Fruit fly (Drosophila melanogaster) whole organism, prepupa: ENCODE measurements around the gene CG1146.

Experiments used
- Blimp-1 ChIP-seq: fragments of 200-800 bp; sonication (Bioruptor generic); optimal IDR thresholded peaks from 3 replicates; lab custom pipeline; 2017; ENCODE audit warnings: missing biosample characterization, missing genetic modification characterization, mild to moderate bottlenecking, moderate library complexity, missing genetic modification reagents
- CG10631 ChIP-seq: fragments of 200-800 bp; sonication (Bioruptor generic); optimal IDR thresholded peaks from 2 replicates; lab custom pipeline; 2016; ENCODE audit warnings: missing biosample characterization, missing genetic modification characterization
- CG10669 ChIP-seq: fragments of 200-800 bp; sonication (Bioruptor generic); optimal IDR thresholded peaks from 3 replicates; lab custom pipeline; 2018; ENCODE audit warnings: missing biosample characterization, mild to moderate bottlenecking, missing genetic modification characterization, moderate library complexity
- CG11294 ChIP-seq: fragments of 200-800 bp; sonication (Bioruptor generic); IDR thresholded peaks from 2 replicates; pipeline ENCODE4 v1.3.6; 2022; ENCODE audit warnings: missing biosample characterization, missing genetic modification characterization
- CG11762 ChIP-seq: fragments of 200-800 bp; sonication (Bioruptor generic); optimal IDR thresholded peaks from 3 replicates; lab custom pipeline; 2016; ENCODE audit warnings: missing biosample characterization, missing genetic modification characterization; ENCODE audit not compliant: insufficient read depth
- CG15336 ChIP-seq: fragments of 200-800 bp; sonication (Bioruptor generic); IDR thresholded peaks from 2 replicates; pipeline ENCODE4 v1.3.6; 2022; ENCODE audit warnings: missing biosample characterization, missing genetic modification characterization
- CG1621 ChIP-seq: fragments of 200-800 bp; sonication (Bioruptor generic); optimal IDR thresholded peaks from 3 replicates; lab custom pipeline; 2018; ENCODE audit warnings: missing biosample characterization, mild to moderate bottlenecking, missing genetic modification characterization
- CG16779 ChIP-seq: fragments of 200-800 bp; sonication (Bioruptor generic); optimal IDR thresholded peaks from 3 replicates; lab custom pipeline; 2017; ENCODE audit warnings: missing biosample characterization, mild to moderate bottlenecking, missing genetic modification characterization
- CG32006 ChIP-seq: fragments of 200-800 bp; sonication (Bioruptor generic); optimal IDR thresholded peaks from 3 replicates; lab custom pipeline; 2017; ENCODE audit warnings: missing biosample characterization, mild to moderate bottlenecking, missing genetic modification characterization
- CG34406 ChIP-seq: fragments of 200-800 bp; sonication (Bioruptor generic); optimal IDR thresholded peaks from 3 replicates; lab custom pipeline; 2016; ENCODE audit warnings: missing biosample characterization, missing genetic modification characterization
- CG4318 ChIP-seq: fragments of 200-800 bp; sonication (Bioruptor generic); optimal IDR thresholded peaks from 3 replicates; lab custom pipeline; 2017; ENCODE audit warnings: missing biosample characterization, mild to moderate bottlenecking, missing genetic modification characterization
- CG6163 ChIP-seq: fragments of 200-800 bp; sonication (Bioruptor generic); IDR thresholded peaks from 3 replicates; pipeline ENCODE4 v1.3.6; 2022; ENCODE audit warnings: missing biosample characterization, missing genetic modification characterization
- CG6792 ChIP-seq: fragments of 200-800 bp; sonication (Bioruptor generic); optimal IDR thresholded peaks from 3 replicates; lab custom pipeline; 2016; ENCODE audit warnings: missing biosample characterization, missing genetic modification characterization
- CG8119 ChIP-seq: fragments of 200-800 bp; sonication (Bioruptor generic); IDR thresholded peaks from 3 replicates; pipeline ENCODE4 v1.3.6; 2022; ENCODE audit warnings: missing biosample characterization, missing genetic modification characterization
- CG8319 ChIP-seq: fragments of 200-800 bp; sonication (Bioruptor generic); optimal IDR thresholded peaks from 3 replicates; lab custom pipeline; 2016; ENCODE audit warnings: missing biosample characterization, missing genetic modification characterization
- CG8632 ChIP-seq: fragments of 200-800 bp; sonication (Bioruptor generic); optimal IDR thresholded peaks from 3 replicates; lab custom pipeline; 2016; ENCODE audit warnings: missing biosample characterization, missing genetic modification characterization
- CG9139 ChIP-seq: fragments of 200-800 bp; sonication (Bioruptor generic); optimal IDR thresholded peaks from 3 replicates; lab custom pipeline; 2017; ENCODE audit warnings: missing biosample characterization, mild to moderate bottlenecking, missing genetic modification characterization
- Eip75B ChIP-seq: fragments of 200-800 bp; sonication (Bioruptor generic); optimal IDR thresholded peaks from 3 replicates; lab custom pipeline; 2016; ENCODE audit warnings: missing biosample characterization, missing genetic modification characterization
- Eip78C ChIP-seq: fragments of 200-800 bp; sonication (Bioruptor generic); peaks from one replicate; lab custom pipeline; 2016; ENCODE audit warnings: missing biosample characterization, missing genetic modification characterization
- Eip93F ChIP-seq: fragments of 200-800 bp; sonication (Bioruptor generic); optimal IDR thresholded peaks from 2 replicates; lab custom pipeline; 2016; ENCODE audit warnings: missing biosample characterization, mild to moderate bottlenecking, missing genetic modification characterization
- Ets21C ChIP-seq: fragments of 200-800 bp; sonication (Bioruptor generic); optimal IDR thresholded peaks from 3 replicates; lab custom pipeline; 2016; ENCODE audit warnings: missing biosample characterization, missing genetic modification characterization
- Ets96B ChIP-seq: fragments of 200-800 bp; optimal IDR thresholded peaks from 2 replicates; lab custom pipeline; 2019; ENCODE audit warnings: missing biosample characterization, mild to moderate bottlenecking, missing genetic modification characterization, moderate library complexity
- Hr38 ChIP-seq: sonication (Bioruptor generic); optimal IDR thresholded peaks from 2 replicates; lab custom pipeline; 2016; ENCODE audit warnings: missing biosample characterization, missing genetic modification characterization
- Lpt ChIP-seq: fragments of 200-800 bp; sonication (Bioruptor generic); optimal IDR thresholded peaks from 3 replicates; lab custom pipeline; 2016; ENCODE audit warnings: missing biosample characterization, missing genetic modification characterization
- OdsH ChIP-seq: fragments of 200-800 bp; sonication (Bioruptor generic); optimal IDR thresholded peaks from 3 replicates; lab custom pipeline; 2016; ENCODE audit warnings: missing biosample characterization, missing genetic modification characterization
- Sox102F ChIP-seq: fragments of 200-800 bp; sonication (Bioruptor generic); optimal IDR thresholded peaks from 2 replicates; lab custom pipeline; 2016; ENCODE audit warnings: missing biosample characterization, mild to moderate bottlenecking, missing genetic modification characterization
- achi ChIP-seq: fragments of 200-800 bp; sonication (Bioruptor generic); optimal IDR thresholded peaks from 3 replicates; lab custom pipeline; 2016; ENCODE audit warnings: missing biosample characterization, missing genetic modification characterization
- acj6 ChIP-seq: fragments of 200-800 bp; sonication (Bioruptor generic); optimal IDR thresholded peaks from 3 replicates; lab custom pipeline; 2016; ENCODE audit warnings: missing biosample characterization, missing genetic modification characterization
- dac ChIP-seq: fragments of 200-800 bp; sonication (Bioruptor generic); optimal IDR thresholded peaks from 2 replicates; lab custom pipeline; 2017; ENCODE audit warnings: missing biosample characterization, mild to moderate bottlenecking, missing genetic modification characterization
- esn ChIP-seq: fragments of 200-800 bp; sonication (Bioruptor generic); optimal IDR thresholded peaks from 2 replicates; lab custom pipeline; 2016; ENCODE audit warnings: missing biosample characterization, mild to moderate bottlenecking, missing genetic modification characterization, moderate library complexity
- fd59A ChIP-seq: fragments of 200-800 bp; sonication (Bioruptor generic); optimal IDR thresholded peaks from 2 replicates; lab custom pipeline; 2017; ENCODE audit warnings: missing biosample characterization, mild to moderate bottlenecking, missing genetic modification characterization, missing genetic modification reagents
- fd85E ChIP-seq: fragments of 200-800 bp; sonication (Bioruptor generic); optimal IDR thresholded peaks from 3 replicates; lab custom pipeline; 2016; ENCODE audit warnings: missing biosample characterization, missing genetic modification characterization
- fkh ChIP-seq: fragments of 200-800 bp; sonication (Bioruptor generic); optimal IDR thresholded peaks from 3 replicates; lab custom pipeline; 2017; ENCODE audit warnings: missing biosample characterization, mild to moderate bottlenecking, missing genetic modification characterization, moderate library complexity
- lz ChIP-seq: fragments of 200-800 bp; sonication (Bioruptor generic); optimal IDR thresholded peaks from 3 replicates; lab custom pipeline; 2016; ENCODE audit warnings: missing biosample characterization, missing genetic modification characterization
- pdm3 ChIP-seq: fragments of 200-800 bp; sonication (Bioruptor generic); optimal IDR thresholded peaks from 3 replicates; lab custom pipeline; 2016; ENCODE audit warnings: missing biosample characterization, missing genetic modification characterization
- ss ChIP-seq, 2 experiments: fragments of 200-800 bp; sonication (Bioruptor generic); optimal IDR thresholded peaks; 2 replicates in 1 of 2; 3 replicates in 1 of 2; lab custom pipeline; 2017 to 2018; ENCODE audit warnings: mild to moderate bottlenecking in 2 of 2, missing biosample characterization in 2 of 2, missing genetic modification characterization in 2 of 2, moderate library complexity in 1 of 2
- svp ChIP-seq: fragments of 200-800 bp; sonication (Bioruptor generic); peaks from one replicate; lab custom pipeline; 2016; ENCODE audit warnings: missing biosample characterization, missing genetic modification characterization
- topi ChIP-seq: fragments of 200-800 bp; sonication (Bioruptor generic); optimal IDR thresholded peaks from 3 replicates; lab custom pipeline; 2016; ENCODE audit warnings: missing biosample characterization, missing genetic modification characterization
- vri ChIP-seq: fragments of 200-800 bp; sonication (Bioruptor generic); optimal IDR thresholded peaks from 3 replicates; lab custom pipeline; 2016; ENCODE audit warnings: missing biosample characterization, mild to moderate bottlenecking, missing genetic modification characterization

Gene CG1146

dm6 chr3L:2472302-2473016 is 16.1 kb upstream of the CG1146 start (continued):
- peak; percentile 80 for TF ChIP-seq lz (GFP tag; lab: Kevin White, UChicago)
- peak; percentile 50 for TF ChIP-seq vri (GFP tag; lab: Kevin White, UChicago)
- peak; percentile 92 for TF ChIP-seq pdm3 (GFP tag; lab: Kevin White, UChicago)
- peak; percentile 93 for TF ChIP-seq CG11762
- TF ChIP-seq Lpt (GFP tag; lab: Kevin White, UChicago), result peak; percentile 92
- TF ChIP-seq Ets96B (tag; lab: Kevin White, UChicago), result peak; percentile 87
- TF ChIP-seq CG8319, result peak; percentile 84
- no peak for TF ChIP-seq fkh (GFP tag; lab: Kevin White, UChicago)
- TF ChIP-seq fd59A (GFP tag; lab: Kevin White, UChicago), result peak; percentile 60
- peak; percentile 81 for TF ChIP-seq CG10631 (GFP tag; lab: Kevin White, UChicago)
- TF ChIP-seq CG6792 (GFP tag; lab: Kevin White, UChicago), result peak; percentile 89
- peak; percentile 80 for TF ChIP-seq esn (GFP tag; lab: Kevin White, UChicago)
- TF ChIP-seq Eip75B (GFP tag; lab: Kevin White, UChicago), result peak; percentile 79
- peak; percentile 88 for TF ChIP-seq CG11294 (GFP tag; lab: Robert Waterston, UW)
- TF ChIP-seq acj6 (GFP tag; lab: Kevin White, UChicago), result peak; percentile 88
- TF ChIP-seq CG10669 (GFP tag; lab: Kevin White, UChicago), result peak; percentile 82
- TF ChIP-seq CG15336 (GFP tag; lab: Robert Waterston, UW), result peak; percentile 97
- TF ChIP-seq CG16779 (tag; lab: Kevin White, UChicago), result peak; percentile 77
- peak; percentile 63 to 78 for TF ChIP-seq ss (GFP tag; optimal IDR thresholded peaks at IDR 0.05; lab: Kevin White, UChicago)
- TF ChIP-seq CG8632 (GFP tag; lab: Kevin White, UChicago), result peak; percentile 83
- peak; percentile 91 for TF ChIP-seq svp
- peak; percentile 67 for TF ChIP-seq CG1621 (tag; lab: Kevin White, UChicago)
- peak; percentile 19 for TF ChIP-seq Hr38
- peak; percentile 87 for TF ChIP-seq achi
- peak; percentile 21 for TF ChIP-seq Blimp-1 (GFP tag; lab: Kevin White, UChicago)
- peak; percentile 86 for TF ChIP-seq topi
- TF ChIP-seq Sox102F (GFP tag; lab: Kevin White, UChicago), result peak; percentile 79

DNA sequence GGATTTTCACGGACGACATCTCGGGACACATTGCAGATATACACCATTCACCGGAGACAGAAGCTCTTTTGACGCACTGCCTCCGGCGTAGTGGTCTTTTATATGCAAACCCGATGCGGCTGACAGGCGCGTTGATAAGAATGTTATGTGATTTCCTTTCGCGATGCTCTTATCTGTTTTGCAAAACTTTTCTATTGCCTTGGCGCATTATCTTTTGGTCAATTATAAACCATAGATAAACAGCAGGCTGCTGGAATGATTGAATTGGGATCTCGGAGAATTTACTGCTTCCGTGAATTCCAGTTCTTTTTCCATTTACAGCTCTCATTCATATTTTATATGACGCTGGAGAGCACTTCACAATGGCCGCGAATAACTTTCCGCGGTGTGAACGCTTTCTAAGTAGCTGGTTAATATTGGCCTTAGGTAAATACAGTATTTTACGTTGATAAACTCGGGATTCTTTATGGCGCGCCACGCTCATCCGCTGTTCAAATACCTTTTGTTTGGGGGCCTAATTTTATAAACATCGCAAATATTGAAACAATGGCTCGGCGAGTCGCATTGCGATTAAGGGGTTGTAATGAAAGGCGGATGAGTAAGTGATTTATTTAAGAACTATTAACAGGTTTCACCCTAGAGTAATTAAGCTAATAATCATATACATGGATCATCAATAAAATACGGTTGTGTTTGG is 12.9 kb upstream of the CG1146 start, which contains the start of gene CG16762:
Gene CG16762, minus strand, starts transcription at position 51 of the 697 bp plus-strand sequence.
- TF ChIP-seq CG4318 (GFP tag; lab: Kevin White, UChicago), result no peak
- peak; percentile 94 for TF ChIP-seq fkh (GFP tag; lab: Kevin White, UChicago)
- no peak for TF ChIP-seq lz (GFP tag; lab: Kevin White, UChicago)
- no peak for TF ChIP-seq CG9139 (GFP tag; lab: Kevin White, UChicago)
- TF ChIP-seq OdsH (GFP tag; lab: Kevin White, UChicago), result no peak
- TF ChIP-seq Eip78C (GFP tag; lab: Kevin White, UChicago), result no peak
- peak; percentile 59 for TF ChIP-seq vri (GFP tag; lab: Kevin White, UChicago)
- TF ChIP-seq Sox102F (GFP tag; lab: Kevin White, UChicago), result no peak
- TF ChIP-seq CG32006 (GFP tag; lab: Kevin White, UChicago), result no peak
- no peak for TF ChIP-seq Ets21C
- TF ChIP-seq fd85E (GFP tag; lab: Kevin White, UChicago), result no peak

DNA sequence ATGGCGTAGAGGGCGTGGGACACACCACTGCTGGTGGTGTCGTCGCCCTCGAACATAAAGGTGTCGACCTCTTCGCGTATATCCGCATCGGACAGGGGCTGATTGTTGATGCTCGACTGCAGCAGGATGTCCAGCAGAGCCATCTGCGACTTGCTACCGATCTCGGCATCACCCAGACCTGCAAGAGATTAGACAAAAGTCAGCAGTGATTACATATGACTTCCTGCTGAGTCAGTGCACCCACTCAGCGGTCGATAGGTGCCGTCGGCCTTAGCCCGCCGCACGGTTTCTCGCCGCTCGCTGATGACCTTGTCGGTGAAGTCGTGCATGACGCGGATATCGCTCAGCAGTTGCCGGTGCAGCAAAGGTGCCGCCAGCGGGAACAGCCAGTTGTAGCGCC is 11.7 kb upstream of the CG1146 start:
- TF ChIP-seq CG6163 (GFP tag; lab: Robert Waterston, UW) (no peak), CG34406 (GFP tag; lab: Kevin White, UChicago) (no peak), ss (GFP tag; optimal IDR thresholded peaks at IDR 0.05; lab: Kevin White, UChicago) (no peak), Eip93F (GFP tag; lab: Kevin White, UChicago) (no peak), dac (GFP tag; lab: Kevin White, UChicago) (no peak), CG1621 (tag; lab: Kevin White, UChicago) (no peak), Eip75B (GFP tag; lab: Kevin White, UChicago) (no peak), CG8119 (GFP tag; lab: Robert Waterston, UW) (no peak), topi (no peak), fd59A (GFP tag; lab: Kevin White, UChicago) (no peak), svp (no peak)
